Worm (Caenorhabditis elegans) whole organism, late embryonic: ENCODE measurements around the gene scl-7.

Experiments
- C08G9.2 ChIP-seq: sonication (generic microtip); optimal IDR thresholded peaks from 2 replicates; lab custom pipeline; 2016; ENCODE audit warnings: mild to moderate bottlenecking, missing genetic modification characterization, moderate library complexity, missing compliant biosample characterization
- F13H6.1 ChIP-seq: sonication (generic microtip); optimal IDR thresholded peaks from 2 replicates; lab custom pipeline; 2016; ENCODE audit warnings: missing genetic modification characterization, missing compliant biosample characterization
- K09A11.1 ChIP-seq: sonication (generic microtip); optimal IDR thresholded peaks from 2 replicates; lab custom pipeline; 2017; ENCODE audit warnings: antibody characterized with exemption, mild to moderate bottlenecking, missing genetic modification characterization, missing compliant biosample characterization; ENCODE audit not compliant: insufficient read depth
- ama-1 ChIP-seq: fragments of 150-350 bp; optimal IDR thresholded peaks from 2 replicates; lab custom pipeline; 2014
- ceh-14 ChIP-seq: sonication (generic microtip); optimal IDR thresholded peaks from 2 replicates; lab custom pipeline; 2016; ENCODE audit warnings: missing genotype, missing genetic modification characterization, missing compliant biosample characterization
- ceh-19 ChIP-seq: fragments of 200-800 bp; sonication (Bioruptor generic); optimal IDR thresholded peaks from 2 replicates; lab custom pipeline; 2018; ENCODE audit warnings: mild to moderate bottlenecking, missing genetic modification characterization, missing compliant biosample characterization
- ceh-22 ChIP-seq: sonication (generic microtip); optimal IDR thresholded peaks from 2 replicates; lab custom pipeline; 2017; ENCODE audit warnings: missing biosample characterization, missing genetic modification characterization
- ceh-24 ChIP-seq: sonication (generic microtip); optimal IDR thresholded peaks from 2 replicates; lab custom pipeline; 2016; ENCODE audit warnings: mild to moderate bottlenecking, missing genetic modification characterization, missing compliant biosample characterization
- ceh-31 ChIP-seq: sonication (generic microtip); optimal IDR thresholded peaks from 2 replicates; lab custom pipeline; 2016; ENCODE audit warnings: missing genetic modification characterization, missing compliant biosample characterization
- ceh-34 ChIP-seq: sonication (generic microtip); optimal IDR thresholded peaks from 2 replicates; lab custom pipeline; 2016; ENCODE audit warnings: mild to moderate bottlenecking, missing genetic modification characterization, missing compliant biosample characterization
- ceh-48 ChIP-seq: sonication (generic microtip); optimal IDR thresholded peaks from 2 replicates; lab custom pipeline; 2016; ENCODE audit warnings: missing genetic modification characterization, inconsistent platforms, missing compliant biosample characterization
- ceh-9 ChIP-seq: sonication (generic microtip); optimal IDR thresholded peaks from 2 replicates; lab custom pipeline; 2016; ENCODE audit warnings: mild to moderate bottlenecking, missing genetic modification characterization, inconsistent platforms, missing compliant biosample characterization
- dve-1 ChIP-seq: sonication (generic microtip); optimal IDR thresholded peaks from 2 replicates; lab custom pipeline; 2017; ENCODE audit warnings: antibody characterized with exemption, mild to moderate bottlenecking, missing genetic modification characterization, missing compliant biosample characterization
- elt-2 ChIP-seq: sonication (generic microtip); optimal IDR thresholded peaks from 2 replicates; lab custom pipeline; 2016; ENCODE audit warnings: missing genetic modification reagents, missing genetic modification characterization, missing compliant biosample characterization
- ets-4 ChIP-seq: sonication (generic microtip); optimal IDR thresholded peaks from 2 replicates; lab custom pipeline; 2016; ENCODE audit warnings: missing genetic modification characterization, missing compliant biosample characterization
- eyg-1 ChIP-seq: sonication (generic microtip); optimal IDR thresholded peaks from 2 replicates; lab custom pipeline; 2016; ENCODE audit warnings: missing genotype, missing genetic modification characterization, missing compliant biosample characterization
- fax-1 ChIP-seq: sonication (generic microtip); optimal IDR thresholded peaks from 2 replicates; lab custom pipeline; 2016; ENCODE audit warnings: missing genotype, missing genetic modification characterization, missing compliant biosample characterization
- fkh-6 ChIP-seq: sonication (generic microtip); optimal IDR thresholded peaks from 2 replicates; lab custom pipeline; 2016; ENCODE audit warnings: missing genetic modification characterization, missing compliant biosample characterization
- gmeb-2 ChIP-seq: sonication (generic microtip); optimal IDR thresholded peaks from 2 replicates; lab custom pipeline; 2016; ENCODE audit warnings: missing genetic modification characterization, inconsistent platforms, missing compliant biosample characterization
- hlh-13 ChIP-seq: fragments of 200-800 bp; sonication (Bioruptor generic); optimal IDR thresholded peaks from 2 replicates; lab custom pipeline; 2018; ENCODE audit warnings: mild to moderate bottlenecking, missing genetic modification characterization, missing compliant biosample characterization
- lim-6 ChIP-seq: sonication (generic microtip); optimal IDR thresholded peaks from 2 replicates; lab custom pipeline; 2016; ENCODE audit warnings: missing genetic modification characterization, missing compliant biosample characterization
- madf-2 ChIP-seq: sonication (generic microtip); optimal IDR thresholded peaks from 2 replicates; lab custom pipeline; 2017; ENCODE audit warnings: missing genetic modification characterization, missing compliant biosample characterization
- odd-2 ChIP-seq: sonication (generic microtip); optimal IDR thresholded peaks from 2 replicates; lab custom pipeline; 2017; ENCODE audit warnings: antibody characterized with exemption, mild to moderate bottlenecking, missing genetic modification characterization, missing compliant biosample characterization
- pag-3 ChIP-seq: sonication (generic microtip); optimal IDR thresholded peaks from 2 replicates; lab custom pipeline; 2016; ENCODE audit warnings: missing compliant biosample characterization, missing genetic modification characterization, borderline replicate concordance
- pat-9 ChIP-seq: fragments of 200-800 bp; sonication (Bioruptor generic); optimal IDR thresholded peaks from 2 replicates; lab custom pipeline; 2018; ENCODE audit warnings: mild to moderate bottlenecking, missing genetic modification characterization, moderate library complexity, missing compliant biosample characterization
- ref-2 ChIP-seq: sonication (generic microtip); optimal IDR thresholded peaks from 2 replicates; lab custom pipeline; 2016; ENCODE audit warnings: missing genetic modification characterization, missing compliant biosample characterization
- rnt-1 ChIP-seq: sonication (generic microtip); optimal IDR thresholded peaks from 2 replicates; lab custom pipeline; 2016; ENCODE audit warnings: missing genetic modification characterization, missing compliant biosample characterization
- sox-4 ChIP-seq: sonication (generic microtip); optimal IDR thresholded peaks from 2 replicates; lab custom pipeline; 2017; ENCODE audit warnings: mild to moderate bottlenecking, missing genetic modification characterization, inconsistent platforms, missing compliant biosample characterization
- syd-9 ChIP-seq: sonication (generic microtip); optimal IDR thresholded peaks from 2 replicates; lab custom pipeline; 2016; ENCODE audit warnings: mild to moderate bottlenecking, missing genetic modification characterization, moderate library complexity, missing compliant biosample characterization
- tbx-7 ChIP-seq: sonication (generic microtip); optimal IDR thresholded peaks from 2 replicates; lab custom pipeline; 2016; ENCODE audit warnings: missing genotype, missing genetic modification characterization, missing compliant biosample characterization
- ttx-3 ChIP-seq: sonication (generic microtip); optimal IDR thresholded peaks from 2 replicates; lab custom pipeline; 2016; ENCODE audit warnings: missing genetic modification reagents, missing genetic modification characterization, missing compliant biosample characterization
- unc-3 ChIP-seq, 2 experiments: fragments of 200-800 bp in 1 of 2; sonication (Bioruptor generic) in 1 of 2; sonication (generic microtip) in 1 of 2; conservative IDR thresholded peaks in 1 of 2; optimal IDR thresholded peaks in 1 of 2; 2 replicates each; pipeline versions ENCODE4 v1.3.6 to Lab custom; 2016 to 2022; ENCODE audit warnings: missing compliant biosample characterization in 2 of 2, missing genetic modification characterization in 2 of 2, missing genetic modification reagents in 1 of 2
- unc-42 ChIP-seq: sonication (generic microtip); optimal IDR thresholded peaks from 2 replicates; lab custom pipeline; 2016; ENCODE audit warnings: missing genotype, missing genetic modification characterization, missing compliant biosample characterization
- unc-86 ChIP-seq: sonication (generic microtip); optimal IDR thresholded peaks from 2 replicates; lab custom pipeline; 2016; ENCODE audit warnings: missing genetic modification characterization, missing compliant biosample characterization
- zip-5 ChIP-seq: sonication (generic microtip); optimal IDR thresholded peaks from 2 replicates; lab custom pipeline; 2016; ENCODE audit warnings: missing genetic modification characterization, missing compliant biosample characterization

Gene scl-7

ce11 chrIV:13025853-13026343, 44.3 kb upstream of the scl-7 start (continued):
- no peak for TF ChIP-seq unc-3 (GFP tag; conservative IDR thresholded peaks at IDR 0.05; lab: Robert Waterston, UW)
- TF ChIP-seq unc-3 (tag; optimal IDR thresholded peaks at IDR 0.05; lab: Kevin White, UChicago) = no peak
- TF ChIP-seq F13H6.1 (tag; lab: Kevin White, UChicago) = no peak
- no peak for TF ChIP-seq pag-3 (tag; lab: Kevin White, UChicago)
- no peak for TF ChIP-seq ceh-9 (tag; lab: Kevin White, UChicago)
- no peak for TF ChIP-seq ama-1 (lab: Kevin White, UChicago)
- no peak for TF ChIP-seq K09A11.1 (tag; lab: Kevin White, UChicago)
- TF ChIP-seq ceh-19 (GFP tag; lab: Kevin White, UChicago) = peak; percentile 33

ce11 chrIV:13026762-13027161, 43.5 kb upstream of the scl-7 start:
- no peak for TF ChIP-seq fkh-6 (tag; lab: Kevin White, UChicago)
- TF ChIP-seq ceh-48 (tag; lab: Kevin White, UChicago) = no peak
- no peak for TF ChIP-seq dve-1 (tag; lab: Kevin White, UChicago)
- no peak for TF ChIP-seq syd-9 (tag; lab: Kevin White, UChicago)
- no peak for TF ChIP-seq hlh-13 (GFP tag; lab: Kevin White, UChicago)
- TF ChIP-seq elt-2 = no peak
- no peak for TF ChIP-seq gmeb-2 (tag; lab: Kevin White, UChicago)
- TF ChIP-seq tbx-7 (tag; lab: Kevin White, UChicago) = no peak
- TF ChIP-seq ceh-22 = no peak
- no peak for TF ChIP-seq pat-9
- no peak for TF ChIP-seq odd-2 (tag; lab: Kevin White, UChicago)
- no peak for TF ChIP-seq ceh-24 (tag; lab: Kevin White, UChicago)
- TF ChIP-seq eyg-1 (tag; lab: Kevin White, UChicago) = no peak
- TF ChIP-seq ttx-3 (tag; lab: Kevin White, UChicago) = no peak
- no peak for TF ChIP-seq ets-4 (tag; lab: Kevin White, UChicago)
- no peak for TF ChIP-seq lim-6 (tag; lab: Kevin White, UChicago)

DNA sequence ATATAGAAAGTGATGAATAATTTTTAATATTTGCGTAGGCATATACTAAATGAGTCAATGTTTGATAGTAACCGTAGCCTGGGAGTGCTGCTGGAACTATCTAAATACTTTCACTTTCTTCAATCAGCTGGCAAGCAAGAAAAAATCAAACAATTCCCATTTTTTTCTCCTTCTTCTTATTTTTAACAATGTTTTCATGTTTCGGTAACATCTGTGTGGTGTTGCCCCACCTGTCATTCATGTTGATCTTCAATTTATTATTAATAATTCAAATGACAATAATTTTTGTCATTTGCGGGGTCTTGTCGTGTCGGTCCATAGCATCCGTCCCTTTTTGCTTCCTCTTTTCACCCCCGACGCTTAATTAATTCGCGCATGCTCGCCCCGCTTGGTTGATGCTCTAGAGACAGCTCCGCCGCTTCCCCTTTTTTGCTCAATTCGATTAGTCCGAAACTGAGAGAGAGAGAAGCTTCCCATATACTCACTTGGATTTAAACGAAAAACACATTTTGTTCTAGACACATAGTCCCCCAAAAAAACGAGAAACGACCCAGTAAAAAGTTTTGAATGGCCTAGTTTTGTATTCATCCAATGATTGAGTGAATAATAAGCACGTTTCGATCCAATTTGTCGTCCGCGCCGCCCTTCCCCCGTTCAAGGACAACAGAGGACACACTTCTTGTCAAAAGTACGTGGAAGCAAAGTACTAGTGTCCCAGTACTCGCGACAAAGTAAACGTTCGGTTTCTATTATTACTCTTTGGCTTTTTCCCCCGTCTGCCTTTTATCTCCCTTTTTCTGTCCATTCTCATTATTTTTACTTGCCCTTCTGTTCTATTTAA, 42.2 kb upstream of the scl-7 start:
- TF ChIP-seq unc-86 (peak; percentile 8), fax-1 (tag; lab: Kevin White, UChicago) (peak; percentile 5), unc-42 (tag; lab: Kevin White, UChicago) (peak; percentile 71), zip-5 (tag; lab: Kevin White, UChicago) (no peak), madf-2 (no peak), ceh-14 (tag; lab: Kevin White, UChicago) (peak; percentile 68), ref-2 (tag; lab: Kevin White, UChicago) (peak; percentile 44), rnt-1 (tag; lab: Kevin White, UChicago) (no peak), C08G9.2 (no peak), ceh-31 (peak; percentile 12)

DNA sequence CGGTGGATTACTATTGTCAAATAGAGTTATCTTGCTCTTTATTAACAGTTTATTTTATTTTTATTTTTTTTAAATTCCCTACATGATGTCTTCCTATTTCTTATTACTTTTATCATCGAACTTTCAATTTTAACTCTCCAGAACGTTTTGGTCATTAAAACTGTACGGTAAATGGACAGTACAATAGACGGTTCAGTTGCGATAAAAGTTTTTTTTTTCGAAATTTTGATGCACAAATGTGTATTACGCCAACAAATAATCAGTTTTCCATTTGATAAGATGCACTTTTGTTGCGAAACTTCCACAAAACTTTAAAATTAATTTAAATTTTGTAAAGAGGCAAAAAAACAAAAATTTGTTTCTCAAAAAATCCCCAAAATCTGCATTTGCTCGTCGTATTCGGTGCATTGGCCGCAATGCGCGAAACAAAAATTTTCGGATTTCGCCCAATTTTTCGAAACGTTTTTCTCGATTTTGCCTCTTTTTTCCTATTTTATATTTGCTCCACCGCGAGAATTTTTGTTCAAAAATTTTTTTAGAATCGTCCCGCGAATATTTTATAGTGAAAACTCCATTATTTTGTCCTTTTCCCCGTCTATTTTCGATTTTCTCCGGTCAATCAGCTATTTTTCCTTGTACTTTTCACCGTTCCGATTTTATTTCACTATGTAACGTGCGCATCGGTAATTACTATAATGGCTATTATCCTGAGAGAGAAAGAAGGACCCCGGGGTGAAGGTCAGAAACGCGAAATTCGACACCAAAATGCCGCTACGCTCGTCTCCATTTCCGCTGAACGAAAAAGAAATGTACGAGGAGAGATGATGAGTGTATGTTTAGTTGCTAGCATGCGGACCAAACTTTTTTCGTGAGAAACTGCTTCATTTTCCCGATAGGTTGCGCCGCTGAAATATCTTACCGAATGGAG, 41.2 kb upstream of the scl-7 start:
- TF ChIP-seq sox-4 (tag; lab: Kevin White, UChicago) (no peak), ceh-34 (tag; lab: Kevin White, UChicago) (peak; percentile 79)
